Worm (Caenorhabditis elegans) whole organism, L4 larva: ENCODE measurements around the gene F13B6.1.

Experiments
- R02D3.7 ChIP-seq: fragments of 150-350 bp; sonication (generic microtip); optimal IDR thresholded peaks from 3 replicates; lab custom pipeline; 2014; ENCODE audit warnings: missing biosample characterization, missing genetic modification characterization
- aha-1 ChIP-seq: fragments of 150-350 bp; peaks from one replicate; lab custom pipeline; 2014; ENCODE audit warnings: missing biosample characterization, missing genetic modification characterization
- madf-9 ChIP-seq: fragments of 200-800 bp; sonication (Bioruptor generic); conservative IDR thresholded peaks from 2 replicates; pipeline ENCODE4 v1.3.6; 2022; ENCODE audit warnings: missing genetic modification reagents, missing genetic modification characterization, missing compliant biosample characterization
- sdz-12 ChIP-seq: fragments of 200-800 bp; sonication (Bioruptor generic); optimal IDR thresholded peaks from 2 replicates; lab custom pipeline; 2018; ENCODE audit warnings: mild to moderate bottlenecking, missing genetic modification characterization, missing compliant biosample characterization
- snpc-4 ChIP-seq: fragments of 150-350 bp; optimal IDR thresholded peaks from 2 replicates; lab custom pipeline; 2014; ENCODE audit warnings: missing biosample characterization, missing genetic modification characterization

DNA sequence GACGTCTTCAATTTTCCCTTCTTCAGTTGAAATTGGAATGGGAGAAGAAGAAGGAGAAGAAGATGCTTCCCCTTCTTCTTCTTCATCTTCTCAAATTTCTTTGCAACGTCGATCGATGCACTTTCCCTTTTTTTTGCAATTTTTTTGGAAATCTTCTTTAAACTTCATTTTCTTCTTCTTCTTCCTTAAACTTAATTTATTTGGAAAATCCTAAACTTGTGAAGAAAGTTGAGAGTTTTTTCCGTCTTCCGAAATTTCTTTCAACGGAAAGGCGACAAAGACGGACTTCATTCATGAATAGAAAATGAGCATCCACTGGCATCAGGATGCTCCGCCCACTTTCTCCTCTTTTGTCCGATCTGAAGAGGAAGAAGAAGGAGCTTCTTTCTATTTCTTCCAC is 42.2 kb upstream of the F13B6.1 start:
- TF ChIP-seq snpc-4: no peak
- TF ChIP-seq aha-1: no peak
- TF ChIP-seq R02D3.7 (tag; lab: Kevin White, UChicago): no peak
- TF ChIP-seq sdz-12 (GFP tag; lab: Kevin White, UChicago): no peak
- TF ChIP-seq madf-9 (GFP tag; lab: Robert Waterston, UW): no peak
